Worm (Caenorhabditis elegans): Measurements from ENCODE around the gene F22B5.6.
A peak's percentile ranks its signal among the peaks of the same experiment; 100 is the strongest.

The F22B5.6 gene

ce11 chrII:8466874-8467273, 10.9 kb upstream of the F22B5.6 start, which contains the start of gene F22B5.10:
Gene F22B5.10 (plus strand): TSS chrII:8467174.
- TF ChIP-seq med-1 (GFP tag; optimal IDR thresholded peaks at IDR 0.05; ENCODE audit: insufficient read depth): no peak
- no peak for TF ChIP-seq ref-1 (GFP tag; conservative IDR thresholded peaks at IDR 0.05)
- no peak for TF ChIP-seq ztf-29 (GFP tag; IDR thresholded peaks at IDR 0.05)
- TF ChIP-seq cog-1 (tag; optimal IDR thresholded peaks at IDR 0.05): no peak
- no peak for TF ChIP-seq ztf-23 (GFP tag; IDR thresholded peaks at IDR 0.05)
- TF ChIP-seq tab-1 (GFP tag; IDR thresholded peaks at IDR 0.05): no peak
- no peak for TF ChIP-seq flt-1 (GFP tag; IDR thresholded peaks at IDR 0.05)
- TF ChIP-seq klf-2 (GFP tag; conservative IDR thresholded peaks at IDR 0.05): no peak
- TF ChIP-seq T22C8.4 (GFP tag; IDR thresholded peaks at IDR 0.05): no peak

- TF ChIP-seq tab-1 (GFP tag; IDR thresholded peaks at IDR 0.05) (no peak), ref-1 (GFP tag; conservative IDR thresholded peaks at IDR 0.05) (no peak), cog-1 (tag; optimal IDR thresholded peaks at IDR 0.05) (no peak), med-1 (GFP tag; optimal IDR thresholded peaks at IDR 0.05; ENCODE audit: insufficient read depth) (no peak), klf-2 (GFP tag; conservative IDR thresholded peaks at IDR 0.05) (no peak), ztf-29 (GFP tag; IDR thresholded peaks at IDR 0.05) (no peak), ztf-23 (GFP tag; IDR thresholded peaks at IDR 0.05) (no peak), T22C8.4 (GFP tag; IDR thresholded peaks at IDR 0.05) (no peak), flt-1 (GFP tag; IDR thresholded peaks at IDR 0.05) (0 out of 2 replicates have a peak, but pooled peaks have one; percentile 49)
These were observed 8.5 kb upstream of the F22B5.6 start, which contains the start of gene fars-3 for ce11 chrII:8464448-8464898. Gene fars-3 (plus strand): TSS chrII:8464848.

ce11 chrII:8457438-8457837, 1.4 kb upstream of the F22B5.6 start, which contains the start of gene zyg-9:
Gene zyg-9 (plus strand): TSS chrII:8457818.
- TF ChIP-seq med-1 (GFP tag; optimal IDR thresholded peaks at IDR 0.05; ENCODE audit: insufficient read depth) (no peak), flt-1 (GFP tag; IDR thresholded peaks at IDR 0.05) (no peak), T22C8.4 (GFP tag; IDR thresholded peaks at IDR 0.05) (0 out of 2 replicates have a peak, but pooled peaks have one; percentile 14), ztf-23 (GFP tag; IDR thresholded peaks at IDR 0.05) (no peak), ref-1 (GFP tag; conservative IDR thresholded peaks at IDR 0.05) (no peak), klf-2 (GFP tag; conservative IDR thresholded peaks at IDR 0.05) (no peak)

- TF ChIP-seq ref-1 (GFP tag; conservative IDR thresholded peaks at IDR 0.05): no peak
- no peak for TF ChIP-seq cog-1 (tag; optimal IDR thresholded peaks at IDR 0.05)
- TF ChIP-seq ztf-23 (GFP tag; IDR thresholded peaks at IDR 0.05): no peak
- TF ChIP-seq flt-1 (GFP tag; IDR thresholded peaks at IDR 0.05): no peak
- TF ChIP-seq klf-2 (GFP tag; conservative IDR thresholded peaks at IDR 0.05): no peak
- no peak for TF ChIP-seq T22C8.4 (GFP tag; IDR thresholded peaks at IDR 0.05)
- TF ChIP-seq med-1 (GFP tag; optimal IDR thresholded peaks at IDR 0.05; ENCODE audit: insufficient read depth): no peak
- no peak for TF ChIP-seq ztf-29 (GFP tag; IDR thresholded peaks at IDR 0.05)
- TF ChIP-seq tab-1 (GFP tag; IDR thresholded peaks at IDR 0.05): no peak
These were observed 841 bp upstream of the F22B5.6 start for ce11 chrII:8456681-8457389.

ce11 chrII:8454513-8454912, 1.5 kb downstream of the F22B5.6 start, which contains the start of gene F22B5.5:
Gene F22B5.5 (minus strand): TSS chrII:8454613.
- no peak for TF ChIP-seq klf-2 (GFP tag; conservative IDR thresholded peaks at IDR 0.05)

- TF ChIP-seq flt-1 (GFP tag; IDR thresholded peaks at IDR 0.05) (no peak), ztf-23 (GFP tag; IDR thresholded peaks at IDR 0.05) (no peak), T22C8.4 (GFP tag; IDR thresholded peaks at IDR 0.05) (no peak), ztf-29 (GFP tag; IDR thresholded peaks at IDR 0.05) (no peak), ref-1 (GFP tag; conservative IDR thresholded peaks at IDR 0.05) (no peak), med-1 (GFP tag; optimal IDR thresholded peaks at IDR 0.05; ENCODE audit: insufficient read depth) (no peak), cog-1 (tag; optimal IDR thresholded peaks at IDR 0.05) (no peak), tab-1 (GFP tag; IDR thresholded peaks at IDR 0.05) (no peak), klf-2 (GFP tag; conservative IDR thresholded peaks at IDR 0.05) (no peak)
These were observed 4.6 kb downstream of the F22B5.6 start for ce11 chrII:8451425-8451824.

ce11 chrII:8450750-8451149, 5.2 kb downstream of the F22B5.6 start:
- TF ChIP-seq med-1 (GFP tag; optimal IDR thresholded peaks at IDR 0.05; ENCODE audit: insufficient read depth) (no peak), ztf-29 (GFP tag; IDR thresholded peaks at IDR 0.05) (no peak), tab-1 (GFP tag; IDR thresholded peaks at IDR 0.05) (no peak), ref-1 (GFP tag; conservative IDR thresholded peaks at IDR 0.05) (no peak), T22C8.4 (GFP tag; IDR thresholded peaks at IDR 0.05) (no peak), cog-1 (tag; optimal IDR thresholded peaks at IDR 0.05) (no peak), flt-1 (GFP tag; IDR thresholded peaks at IDR 0.05) (no peak), ztf-23 (GFP tag; IDR thresholded peaks at IDR 0.05) (no peak), klf-2 (GFP tag; conservative IDR thresholded peaks at IDR 0.05) (no peak)

- TF ChIP-seq med-1 (GFP tag; optimal IDR thresholded peaks at IDR 0.05; ENCODE audit: insufficient read depth) (no peak), T22C8.4 (GFP tag; IDR thresholded peaks at IDR 0.05) (no peak), tab-1 (GFP tag; IDR thresholded peaks at IDR 0.05) (no peak), ref-1 (GFP tag; conservative IDR thresholded peaks at IDR 0.05) (no peak), flt-1 (GFP tag; IDR thresholded peaks at IDR 0.05) (no peak), ztf-23 (GFP tag; IDR thresholded peaks at IDR 0.05) (no peak), ztf-29 (GFP tag; IDR thresholded peaks at IDR 0.05) (no peak), klf-2 (GFP tag; conservative IDR thresholded peaks at IDR 0.05) (no peak), cog-1 (tag; optimal IDR thresholded peaks at IDR 0.05) (no peak)
These were observed 6.3 kb downstream of the F22B5.6 start, which contains the start of gene F22B5.4 for ce11 chrII:8449660-8450118. Gene F22B5.4 (plus strand): TSS chrII:8449710.

ce11 chrII:8446731-8447130, 9.3 kb downstream of the F22B5.6 start, which contains the start of gene cut-3:
Gene cut-3 (minus strand): TSS chrII:8446831.
- TF ChIP-seq ztf-23 (GFP tag; IDR thresholded peaks at IDR 0.05) (no peak), med-1 (GFP tag; optimal IDR thresholded peaks at IDR 0.05; ENCODE audit: insufficient read depth) (no peak), klf-2 (GFP tag; conservative IDR thresholded peaks at IDR 0.05) (no peak), T22C8.4 (GFP tag; IDR thresholded peaks at IDR 0.05) (no peak), ztf-29 (GFP tag; IDR thresholded peaks at IDR 0.05) (no peak), flt-1 (GFP tag; IDR thresholded peaks at IDR 0.05) (no peak)

All from whole organism, midembryonic.